Fruit fly (Drosophila melanogaster): ENCODE data around the gene CG32264.

DNA sequence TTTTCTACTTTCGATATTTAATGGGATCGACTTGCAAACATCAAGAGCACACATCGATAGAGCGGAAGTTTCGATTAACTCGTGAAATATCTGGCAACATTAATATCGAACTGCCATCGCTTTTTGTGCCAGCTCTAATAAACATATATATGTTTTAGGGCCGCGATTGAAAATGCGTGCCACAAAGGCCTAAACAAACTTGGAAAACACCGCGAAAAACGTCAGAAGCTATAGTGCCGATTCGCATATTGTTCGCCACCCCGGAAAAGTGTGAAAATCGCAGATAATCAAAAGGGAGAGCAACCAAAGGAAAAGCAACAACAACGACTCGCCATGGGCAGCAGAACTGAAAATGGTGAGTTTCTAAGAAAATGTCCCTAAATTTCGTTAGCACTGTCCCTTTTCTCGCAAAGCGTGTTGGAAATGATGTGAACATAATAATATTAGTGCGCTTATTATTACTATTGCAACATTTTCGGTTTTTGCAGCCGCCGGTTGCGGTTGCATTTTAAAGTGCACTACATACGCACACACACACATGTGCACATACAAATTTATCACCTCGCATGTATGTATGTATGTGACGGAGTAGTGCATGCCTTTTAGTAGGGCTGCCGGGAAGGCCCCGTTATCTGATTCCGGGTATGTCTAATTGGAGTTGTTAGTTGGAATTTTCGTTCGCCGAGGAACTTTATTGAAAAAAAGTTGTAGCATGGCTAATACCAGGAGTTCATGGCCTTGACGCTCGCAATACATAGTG lies 12.5 kb upstream of the CG32264 start, which contains the start of gene enc:
- TF ChIP-seq Pif1B (GFP tag; optimal IDR thresholded peaks at IDR 0.05) (no peak), CG4496 (GFP tag; IDR thresholded peaks at IDR 0.05) (no peak), fd96Ca (GFP tag; IDR thresholded peaks at IDR 0.05) (no peak), rn (GFP tag; IDR thresholded peaks at IDR 0.05) (no peak)
